Worm (Caenorhabditis elegans): ENCODE data around the gene cdc-25.4.

The cdc-25.4 gene

ce11 chrII:10197091-10197675, 7.9 kb upstream of the cdc-25.4 start, which contains the start of gene R05H5.3 (continued):
- TF ChIP-seq alr-1 (tag; optimal IDR thresholded peaks at IDR 0.05; ENCODE audit: borderline replicate concordance) (no peak), unc-30 (tag; optimal IDR thresholded peaks at IDR 0.05) (no peak), ces-1 (GFP tag; optimal IDR thresholded peaks at IDR 0.05) (peak; percentile 32), nhr-76 (tag; optimal IDR thresholded peaks at IDR 0.05) (no peak), ceh-90 (tag; optimal IDR thresholded peaks at IDR 0.05) (no peak), unc-86 (tag; optimal IDR thresholded peaks at IDR 0.05) (no peak), egl-13 (tag; optimal IDR thresholded peaks at IDR 0.05) (no peak), sup-37 (GFP tag; optimal IDR thresholded peaks at IDR 0.05) (no peak), nhr-237 (tag; optimal IDR thresholded peaks at IDR 0.05) (no peak), jun-1 (tag; optimal IDR thresholded peaks at IDR 0.05) (no peak), nhr-19 (GFP tag; conservative IDR thresholded peaks at IDR 0.05) (no peak), fkh-8 (tag; optimal IDR thresholded peaks at IDR 0.05) (no peak), ceh-82 (tag; optimal IDR thresholded peaks at IDR 0.05) (peak in 1 of 3 experiments; percentile 66), nhr-12 (tag; optimal IDR thresholded peaks at IDR 0.05) (no peak), lir-3 (tag; optimal IDR thresholded peaks at IDR 0.05; ENCODE audit: poor library complexity) (peak; percentile 37), lin-39 (tag; optimal IDR thresholded peaks at IDR 0.05) (no peak), isw-1 (GFP tag; IDR thresholded peaks at IDR 0.05) (no peak), xbp-1 (tag; optimal IDR thresholded peaks at IDR 0.05) (peak; percentile 14), fkh-10 (GFP tag; optimal IDR thresholded peaks at IDR 0.05) (peak; percentile 75), fkh-4 (tag; optimal IDR thresholded peaks at IDR 0.05; ENCODE audit: borderline replicate concordance) (no peak), dpl-1 (GFP tag; optimal IDR thresholded peaks at IDR 0.05) (peak; percentile 80 to 90 (median 87))

DNA sequence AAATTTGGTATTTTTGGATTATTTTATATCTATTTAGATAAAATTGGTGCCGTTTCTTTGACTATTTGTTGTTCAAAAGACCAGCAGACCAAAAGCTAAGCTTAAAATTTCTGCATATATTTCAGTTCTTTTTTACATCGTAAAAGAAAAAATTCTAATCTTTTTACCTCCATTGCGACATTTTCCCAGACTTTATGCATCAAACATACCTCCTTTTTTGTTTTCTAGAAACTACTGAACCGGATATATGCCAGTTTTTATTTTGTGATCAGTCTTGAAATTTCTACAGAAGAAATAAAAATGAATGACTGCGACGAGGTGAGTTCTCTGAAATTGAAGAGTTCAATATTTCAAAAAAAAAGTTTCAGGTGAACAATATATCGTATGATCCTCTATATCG, 5.3 kb upstream of the cdc-25.4 start, which contains the start of gene srb-6:
srb-6 (plus strand) TSS at position 301 of the 400 bp plus-strand sequence.
- TF ChIP-seq efl-1 (optimal IDR thresholded peaks at IDR 0.05) = no peak
- no peak for TF ChIP-seq efl-1 (GFP tag; optimal IDR thresholded peaks at IDR 0.05 in 1 of 2)
- no peak for TF ChIP-seq pax-3 (tag; optimal IDR thresholded peaks at IDR 0.05)
- TF ChIP-seq ces-1 (GFP tag; optimal IDR thresholded peaks at IDR 0.05) = no peak
- TF ChIP-seq ceh-8 (GFP tag; optimal IDR thresholded peaks at IDR 0.05) = no peak
- TF ChIP-seq nhr-20 (tag; optimal IDR thresholded peaks at IDR 0.05) = no peak
- TF ChIP-seq lin-13 (GFP tag; optimal IDR thresholded peaks at IDR 0.05) = no peak
- TF ChIP-seq irx-1 (tag; optimal IDR thresholded peaks at IDR 0.05) = no peak
- no peak for TF ChIP-seq nhr-19 (GFP tag; conservative IDR thresholded peaks at IDR 0.05)
- no peak for TF ChIP-seq snpc-4 (tag; optimal IDR thresholded peaks at IDR 0.05)
- no peak for TF ChIP-seq lin-35 (GFP tag; optimal IDR thresholded peaks at IDR 0.05)
- no peak for TF ChIP-seq lin-15B (tag; optimal IDR thresholded peaks at IDR 0.05)
- TF ChIP-seq alr-1 (tag; optimal IDR thresholded peaks at IDR 0.05; ENCODE audit: borderline replicate concordance) = no peak
- no peak for TF ChIP-seq mdl-1 (tag; optimal IDR thresholded peaks at IDR 0.05)
- TF ChIP-seq ets-5 (GFP tag; IDR thresholded peaks at IDR 0.05) = no peak
- TF ChIP-seq nhr-84 (tag; optimal IDR thresholded peaks at IDR 0.05) = no peak

DNA sequence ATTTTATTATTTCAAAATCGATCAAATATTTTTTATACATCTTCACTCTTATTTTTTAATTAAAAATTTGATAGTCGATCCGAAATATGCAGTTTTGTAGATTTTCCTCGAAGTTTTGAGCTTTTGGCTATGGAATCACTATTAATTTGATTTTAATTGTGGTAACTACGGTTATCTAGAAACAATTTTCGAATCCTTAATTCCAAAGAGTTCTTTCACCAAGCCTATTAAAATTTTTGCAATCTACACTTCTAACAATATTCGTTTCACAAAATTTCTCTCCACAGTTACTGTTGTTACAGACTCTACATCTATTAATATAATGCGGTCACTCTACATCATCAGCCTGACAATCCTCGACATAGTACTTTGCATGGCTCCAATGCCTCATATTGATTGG, 2.9 kb upstream of the cdc-25.4 start, which contains the start of gene R05H5.7:
R05H5.7 (plus strand) TSS at position 301 of the 400 bp plus-strand sequence.
- TF ChIP-seq xbp-1 (tag; optimal IDR thresholded peaks at IDR 0.05) (no peak), hlh-4 (tag; optimal IDR thresholded peaks at IDR 0.05) (no peak), nhr-11 (tag; optimal IDR thresholded peaks at IDR 0.05) (no peak), nhr-77 (tag; optimal IDR thresholded peaks at IDR 0.05) (no peak), nhr-28 (tag; optimal IDR thresholded peaks at IDR 0.05) (no peak)

ce11 chrII:10187808-10188207, 1.5 kb downstream of the cdc-25.4 start, which contains the start of gene srd-2:
Gene srd-2, minus strand, starts transcription at chrII:10187908.
- TF ChIP-seq nhr-77 (tag; optimal IDR thresholded peaks at IDR 0.05) (no peak), fos-1 (tag; optimal IDR thresholded peaks at IDR 0.05) (no peak), nhr-237 (tag; optimal IDR thresholded peaks at IDR 0.05) (no peak), nhr-85 (tag) (no peak), nhr-12 (tag; optimal IDR thresholded peaks at IDR 0.05) (no peak), ama-1 (optimal IDR thresholded peaks at IDR 0.05) (no peak), C34B4.2 (tag; optimal IDR thresholded peaks at IDR 0.05) (no peak), hlh-17 (GFP tag; optimal IDR thresholded peaks at IDR 0.05; ENCODE audit: borderline replicate concordance) (no peak), xbp-1 (tag; optimal IDR thresholded peaks at IDR 0.05) (no peak), lin-35 (GFP tag; optimal IDR thresholded peaks at IDR 0.05) (no peak)

Measured in whole organism, L1 larva.